Worm (Caenorhabditis elegans): ENCODE data around the gene cyn-10.

DNA sequence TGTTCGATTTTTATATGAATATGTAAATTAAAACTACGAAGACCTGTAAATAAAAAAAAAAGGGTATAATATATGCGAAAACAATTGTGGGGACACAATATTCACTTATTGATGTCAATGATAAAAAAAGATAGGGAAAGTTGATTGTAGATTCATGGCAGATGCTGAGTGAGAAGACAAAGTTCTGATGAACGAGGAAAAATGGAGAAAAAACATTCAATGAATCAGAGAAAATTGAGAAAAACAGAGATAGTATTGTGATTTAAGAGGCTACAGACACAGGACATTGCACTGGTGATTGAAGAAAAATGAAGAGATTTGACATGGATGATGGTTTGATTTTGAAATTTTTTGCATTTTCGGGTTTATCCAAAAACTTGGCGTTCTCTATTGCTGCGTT is 4.5 kb downstream of the cyn-10 start:
- TF ChIP-seq ces-1 (GFP tag; optimal IDR thresholded peaks at IDR 0.05) (no peak), nhr-25 (tag; optimal IDR thresholded peaks at IDR 0.05; ENCODE audit: borderline replicate concordance, insufficient read depth) (no peak)
